Fruit fly (Drosophila melanogaster): ENCODE measurements around the gene CG13806.

The CG13806 gene

dm6 chr3L:2237543-2238233 is 28.5 kb upstream of the CG13806 start, which contains the start of gene ACXD (continued):
- TF ChIP-seq CG13287 (GFP tag; IDR thresholded peaks at IDR 0.05; ENCODE audit: partially characterized antibody) (no peak), CG7963 (GFP tag; IDR thresholded peaks at IDR 0.05; ENCODE audit: partially characterized antibody) (0 out of 3 replicates have a peak, but pooled peaks have one; percentile 20), sd (tag; optimal IDR thresholded peaks at IDR 0.05) (peak; percentile 14), CG7786 (GFP tag; optimal IDR thresholded peaks at IDR 0.05) (no peak), yki (optimal IDR thresholded peaks at IDR 0.05) (no peak), pan (optimal IDR thresholded peaks at IDR 0.05) (no peak), pan (GFP tag; optimal IDR thresholded peaks at IDR 0.05 in 1 of 2, IDR thresholded peaks at IDR 0.05 in 1 of 2) (peak in 1 of 2 experiments; percentile 32), CG10209 (GFP tag; optimal IDR thresholded peaks at IDR 0.05) (no peak), CG10543 (GFP tag; optimal IDR thresholded peaks at IDR 0.05) (peak; percentile 43), crol (GFP tag; IDR thresholded peaks at IDR 0.05) (0 out of 2 replicates have a peak, but pooled peaks have one; percentile 14), lab (GFP tag; optimal IDR thresholded peaks at IDR 0.05) (peak; percentile 73), Ets65A (GFP tag) (peak; percentile 28), sug (tag; optimal IDR thresholded peaks at IDR 0.05) (peak; percentile 47), Nf-YA (GFP tag; IDR thresholded peaks at IDR 0.05) (0 out of 2 replicates have a peak, but pooled peaks have one; percentile 27), Stat92E (GFP tag; optimal IDR thresholded peaks at IDR 0.05) (no peak), vnd (GFP tag; IDR thresholded peaks at IDR 0.05; ENCODE audit: partially characterized antibody) (peak; percentile 44; the same call in 1 of the 3 replicates), row (GFP tag; IDR thresholded peaks at IDR 0.05) (0 out of 3 replicates have a peak, but pooled peaks have one; percentile 1), CG7745 (tag; optimal IDR thresholded peaks at IDR 0.05) (peak; percentile 88), CG30020 (tag; optimal IDR thresholded peaks at IDR 0.05) (no peak), CG5180 (GFP tag; optimal IDR thresholded peaks at IDR 0.05) (peak; percentile 71), mirr (GFP tag; optimal IDR thresholded peaks at IDR 0.05) (peak; percentile 4)

dm6 chr3L:2243846-2244528 is 22.2 kb upstream of the CG13806 start, which contains the start of gene CG32301:
CG32301 (plus strand) TSS chr3L:2244478.
- TF ChIP-seq CG3281 (GFP tag; optimal IDR thresholded peaks at IDR 0.05) (no peak), ATbp (GFP tag; optimal IDR thresholded peaks at IDR 0.05) (no peak), Fer2 (tag; optimal IDR thresholded peaks at IDR 0.05) (no peak), CG4328 (GFP tag; optimal IDR thresholded peaks at IDR 0.05) (no peak), zen2 (GFP tag; IDR thresholded peaks at IDR 0.05; ENCODE audit: partially characterized antibody) (peak; percentile 70), CG10979 (tag; optimal IDR thresholded peaks at IDR 0.05) (no peak), MESR4 (GFP tag; optimal IDR thresholded peaks at IDR 0.05) (no peak), ind (GFP tag; optimal IDR thresholded peaks at IDR 0.05) (no peak), yki (optimal IDR thresholded peaks at IDR 0.05) (no peak), CG12769 (tag; optimal IDR thresholded peaks at IDR 0.05) (no peak), Hr3 (GFP tag; optimal IDR thresholded peaks at IDR 0.05) (no peak), pnt (GFP tag; optimal IDR thresholded peaks at IDR 0.05) (no peak), CG12236 (GFP tag; optimal IDR thresholded peaks at IDR 0.05) (no peak), CG14667 (GFP tag; IDR thresholded peaks at IDR 0.05) (no peak), CG2199 (GFP tag; IDR thresholded peaks at IDR 0.05) (0 out of 3 replicates have a peak, but pooled peaks have one; percentile 17), CG12299 (tag; optimal IDR thresholded peaks at IDR 0.05) (no peak), CG2889 (GFP tag; IDR thresholded peaks at IDR 0.05) (no peak), Taf1 (GFP tag; IDR thresholded peaks at IDR 0.05) (no peak), al (GFP tag; IDR thresholded peaks at IDR 0.05) (no peak), CG14710 (tag; optimal IDR thresholded peaks at IDR 0.05) (no peak), CG8924 (tag; optimal IDR thresholded peaks at IDR 0.05) (no peak), dimm (GFP tag; IDR thresholded peaks at IDR 0.05) (no peak), NC2β (GFP tag; optimal IDR thresholded peaks at IDR 0.05) (no peak), pros (GFP tag; optimal IDR thresholded peaks at IDR 0.05) (no peak), ara (GFP tag; IDR thresholded peaks at IDR 0.05) (no peak), chinmo (GFP tag; IDR thresholded peaks at IDR 0.05; ENCODE audit: partially characterized antibody) (peak; percentile 74; the same call in 2 of the 4 replicates), CG9215 (GFP tag; IDR thresholded peaks at IDR 0.05) (no peak)

Measured in whole organism, embryonic.